Worm (Caenorhabditis elegans) whole organism, L2 larva: ENCODE measurements around the gene srtx-1.

Experiments used
- ama-1 ChIP-seq: fragments of 150-350 bp; optimal IDR thresholded peaks from 2 replicates; lab custom pipeline; 2018; ENCODE audit warnings: inconsistent platforms
- nhr-12 ChIP-seq: fragments of 150-350 bp; optimal IDR thresholded peaks from 2 replicates; lab custom pipeline; 2014; ENCODE audit warnings: missing biosample characterization, missing genetic modification characterization
- nhr-21 ChIP-seq: fragments of 150-350 bp; optimal IDR thresholded peaks from 2 replicates; lab custom pipeline; 2014; ENCODE audit warnings: missing biosample characterization, missing genetic modification characterization
- zag-1 ChIP-seq: fragments of 150-350 bp; optimal IDR thresholded peaks from 2 replicates; lab custom pipeline; 2014; ENCODE audit warnings: missing biosample characterization, missing genetic modification characterization
- ztf-11 ChIP-seq: sonication (generic microtip); optimal IDR thresholded peaks from 2 replicates; lab custom pipeline; 2017; ENCODE audit warnings: missing biosample characterization, missing genetic modification characterization

- no peak for TF ChIP-seq nhr-12
- TF ChIP-seq ztf-11 (tag; lab: Kevin White, UChicago) = no peak
- no peak for TF ChIP-seq ama-1 (lab: Kevin White, UChicago)
- no peak for TF ChIP-seq zag-1
- TF ChIP-seq nhr-21 = no peak
Measured at ce11 chrIV:7468638-7469037, 47.6 kb downstream of the srtx-1 start.
